Worm (Caenorhabditis elegans) whole organism, young adult: Measurements from ENCODE around the gene K01G5.8.
A peak's percentile ranks its signal among the peaks of the same experiment; 100 is the strongest.

ENCODE experiments used
- B0261.1 ChIP-seq: sonication (generic microtip); optimal IDR thresholded peaks from 2 replicates; lab custom pipeline; 2016; ENCODE audit warnings: mild to moderate bottlenecking, missing genetic modification characterization, moderate library complexity, missing compliant biosample characterization
- B0336.3 ChIP-seq: fragments of 200-800 bp; sonication (Bioruptor generic); IDR thresholded peaks from 2 replicates; pipeline ENCODE4 v1.3.6; 2022; ENCODE audit warnings: missing genetic modification characterization, missing compliant biosample characterization
- C17E4.6 ChIP-seq: fragments of 200-800 bp; sonication (Bioruptor generic); IDR thresholded peaks from 2 replicates; pipeline ENCODE4 v1.3.6; 2022; ENCODE audit warnings: missing genetic modification reagents, missing genetic modification characterization, missing compliant biosample characterization
- F10E7.11 ChIP-seq: sonication (generic microtip); optimal IDR thresholded peaks from 2 replicates; lab custom pipeline; 2017; ENCODE audit warnings: mild to moderate bottlenecking, missing genetic modification characterization, moderate library complexity, missing compliant biosample characterization
- F33H1.4 ChIP-seq: fragments of 200-800 bp; sonication (Bioruptor generic); IDR thresholded peaks from 2 replicates; pipeline ENCODE4 v1.3.6; 2022; ENCODE audit warnings: missing genetic modification reagents, missing genetic modification characterization, missing compliant biosample characterization
- F39B2.1 ChIP-seq: fragments of 200-800 bp; sonication (Bioruptor generic); IDR thresholded peaks from 2 replicates; pipeline ENCODE4 v1.3.6; 2022; ENCODE audit warnings: missing genetic modification reagents, missing genetic modification characterization, missing compliant biosample characterization
- F55B11.4 ChIP-seq: sonication (generic microtip); optimal IDR thresholded peaks from 2 replicates; lab custom pipeline; 2016; ENCODE audit warnings: missing compliant biosample characterization, missing genetic modification characterization, borderline replicate concordance; ENCODE audit not compliant: insufficient read depth
- F57A8.1 ChIP-seq: fragments of 200-800 bp; sonication (Bioruptor generic); optimal IDR thresholded peaks from 2 replicates; lab custom pipeline; 2018; ENCODE audit warnings: mild to moderate bottlenecking, missing genetic modification characterization, moderate library complexity, missing compliant biosample characterization
- F57C9.4 ChIP-seq: sonication (generic microtip); optimal IDR thresholded peaks from 2 replicates; lab custom pipeline; 2017; ENCODE audit warnings: mild to moderate bottlenecking, missing genetic modification characterization, missing compliant biosample characterization
- T26A5.8 ChIP-seq: sonication (generic microtip); optimal IDR thresholded peaks from 2 replicates; lab custom pipeline; 2016; ENCODE audit warnings: missing genetic modification characterization, missing compliant biosample characterization
- Y53G8AR.9 ChIP-seq: fragments of 200-800 bp; sonication (Bioruptor generic); conservative IDR thresholded peaks from 2 replicates; pipeline ENCODE4 v1.3.6; 2022; ENCODE audit warnings: missing genetic modification reagents, missing genetic modification characterization, missing compliant biosample characterization
- Y95B8A.8 ChIP-seq: fragments of 200-800 bp; sonication (Bioruptor generic); IDR thresholded peaks from 2 replicates; pipeline ENCODE4 v1.3.6; 2022; ENCODE audit warnings: missing genetic modification reagents, missing genetic modification characterization, missing compliant biosample characterization
- ZK185.1 ChIP-seq: sonication (generic microtip); optimal IDR thresholded peaks from 2 replicates; lab custom pipeline; 2016; ENCODE audit warnings: mild to moderate bottlenecking, missing genetic modification characterization, missing compliant biosample characterization; ENCODE audit not compliant: poor library complexity, severe bottlenecking
- aptf-3 ChIP-seq: fragments of 200-800 bp; sonication (Bioruptor generic); IDR thresholded peaks from 2 replicates; pipeline ENCODE4 v1.3.6; 2022; ENCODE audit warnings: missing genetic modification characterization, missing compliant biosample characterization
- attf-5 ChIP-seq: fragments of 200-800 bp; sonication (Bioruptor generic); optimal IDR thresholded peaks from 2 replicates; lab custom pipeline; 2018; ENCODE audit warnings: mild to moderate bottlenecking, missing genetic modification characterization, missing compliant biosample characterization
- bed-2 ChIP-seq: fragments of 200-800 bp; sonication (Bioruptor generic); IDR thresholded peaks from 2 replicates; pipeline ENCODE4 v1.3.6; 2022; ENCODE audit warnings: missing genetic modification reagents, missing genetic modification characterization, missing compliant biosample characterization
- ccch-3 ChIP-seq: fragments of 200-800 bp; sonication (Bioruptor generic); optimal IDR thresholded peaks from 2 replicates; lab custom pipeline; 2018; ENCODE audit warnings: mild to moderate bottlenecking, missing genetic modification characterization, missing compliant biosample characterization
- ceh-27 ChIP-seq: fragments of 200-800 bp; sonication (Bioruptor generic); optimal IDR thresholded peaks from 2 replicates; lab custom pipeline; 2018; ENCODE audit warnings: mild to moderate bottlenecking, missing genetic modification characterization, moderate library complexity, missing compliant biosample characterization
- ceh-40 ChIP-seq: fragments of 200-800 bp; sonication (Bioruptor generic); IDR thresholded peaks from 2 replicates; pipeline ENCODE4 v1.3.6; 2022; ENCODE audit warnings: missing genetic modification characterization, missing compliant biosample characterization
- ceh-91 ChIP-seq: fragments of 200-800 bp; sonication (Bioruptor generic); IDR thresholded peaks from 2 replicates; pipeline ENCODE4 v1.3.6; 2022; ENCODE audit warnings: missing genetic modification reagents, missing genetic modification characterization, missing compliant biosample characterization
- die-1 ChIP-seq: sonication (generic microtip); optimal IDR thresholded peaks from 2 replicates; lab custom pipeline; 2016; ENCODE audit warnings: missing genotype, mild to moderate bottlenecking, missing genetic modification characterization, missing compliant biosample characterization
- egrh-3 ChIP-seq: fragments of 200-800 bp; sonication (Bioruptor generic); IDR thresholded peaks from 2 replicates; pipeline ENCODE4 v1.3.6; 2022; ENCODE audit warnings: missing genetic modification reagents, missing genetic modification characterization, missing compliant biosample characterization
- ekl-4 ChIP-seq: fragments of 200-800 bp; sonication (Bioruptor generic); IDR thresholded peaks from 2 replicates; pipeline ENCODE4 v1.3.6; 2022; ENCODE audit warnings: missing genetic modification reagents, missing genetic modification characterization, missing compliant biosample characterization
- ets-4 ChIP-seq: fragments of 200-800 bp; sonication (Bioruptor generic); optimal IDR thresholded peaks from 2 replicates; lab custom pipeline; 2018; ENCODE audit warnings: mild to moderate bottlenecking, missing genetic modification characterization, missing compliant biosample characterization
- lag-1 ChIP-seq: fragments of 200-800 bp; sonication (Bioruptor generic); IDR thresholded peaks from 2 replicates; pipeline ENCODE4 v1.3.6; 2022; ENCODE audit warnings: missing genetic modification reagents, missing genetic modification characterization, missing compliant biosample characterization
- let-526 ChIP-seq: fragments of 200-800 bp; sonication (Bioruptor generic); IDR thresholded peaks from 2 replicates; pipeline ENCODE4 v1.3.6; 2022; ENCODE audit warnings: missing genetic modification reagents, missing genetic modification characterization, missing compliant biosample characterization
- let-607 ChIP-seq, 2 experiments: fragments of 200-800 bp in 1 of 2; sonication (Bioruptor generic) in 1 of 2; sonication (generic microtip) in 1 of 2; optimal IDR thresholded peaks; 2 replicates each; lab custom pipeline; 2016 to 2018; ENCODE audit warnings: mild to moderate bottlenecking in 2 of 2, missing compliant biosample characterization in 2 of 2, missing genetic modification characterization in 2 of 2, moderate library complexity in 2 of 2, missing genotype in 1 of 2
- lin-40 ChIP-seq: sonication (generic microtip); optimal IDR thresholded peaks from 2 replicates; lab custom pipeline; 2016; ENCODE audit warnings: missing genetic modification characterization, mild to moderate bottlenecking, missing compliant biosample characterization, missing genotype, missing genetic modification reagents
- lin-54 ChIP-seq: fragments of 200-800 bp; sonication (Bioruptor generic); optimal IDR thresholded peaks from 2 replicates; lab custom pipeline; 2018; ENCODE audit warnings: mild to moderate bottlenecking, missing genetic modification characterization, missing compliant biosample characterization
- lsy-27 ChIP-seq: sonication (generic microtip); optimal IDR thresholded peaks from 2 replicates; lab custom pipeline; 2017; ENCODE audit warnings: missing genetic modification characterization, mild to moderate bottlenecking, missing compliant biosample characterization, antibody characterized with exemption, missing genotype, borderline replicate concordance; ENCODE audit not compliant: insufficient read depth
- madf-8 ChIP-seq: fragments of 200-800 bp; sonication (Bioruptor generic); conservative IDR thresholded peaks from 2 replicates; pipeline ENCODE4 v1.3.6; 2022; ENCODE audit warnings: missing genetic modification reagents, missing genetic modification characterization, missing compliant biosample characterization
- mel-28 ChIP-seq: sonication (generic microtip); optimal IDR thresholded peaks from 2 replicates; lab custom pipeline; 2016; ENCODE audit warnings: borderline replicate concordance, mild to moderate bottlenecking, missing genetic modification characterization, missing compliant biosample characterization
- mxl-1 ChIP-seq: sonication (generic microtip); optimal IDR thresholded peaks from 2 replicates; lab custom pipeline; 2016; ENCODE audit warnings: missing genetic modification characterization, missing compliant biosample characterization
- nfya-2 ChIP-seq: fragments of 200-800 bp; sonication (Bioruptor generic); IDR thresholded peaks from 2 replicates; pipeline ENCODE4 v1.3.6; 2022; ENCODE audit warnings: missing genetic modification reagents, missing genetic modification characterization, missing compliant biosample characterization
- rec-8 ChIP-seq, 2 experiments: sonication (generic microtip); optimal IDR thresholded peaks; 2 replicates each; lab custom pipeline; 2016; ENCODE audit warnings: mild to moderate bottlenecking in 2 of 2, missing genetic modification characterization in 2 of 2, missing genetic modification reagents in 2 of 2, missing genotype in 2 of 2, missing biosample characterization in 1 of 2, missing compliant biosample characterization in 1 of 2, moderate library complexity in 1 of 2
- snpc-3.4 ChIP-seq: sonication (generic microtip); optimal IDR thresholded peaks from 2 replicates; lab custom pipeline; 2017; ENCODE audit warnings: missing genetic modification characterization, mild to moderate bottlenecking, missing compliant biosample characterization, antibody characterized with exemption, moderate library complexity, missing genotype, missing genetic modification reagents
- somi-1 ChIP-seq: fragments of 200-800 bp; sonication (Bioruptor generic); optimal IDR thresholded peaks from 2 replicates; lab custom pipeline; 2018; ENCODE audit warnings: mild to moderate bottlenecking, missing genetic modification characterization, missing compliant biosample characterization
- sptf-2 ChIP-seq: fragments of 200-800 bp; sonication (Bioruptor generic); optimal IDR thresholded peaks from 2 replicates; lab custom pipeline; 2018; ENCODE audit warnings: mild to moderate bottlenecking, missing genetic modification characterization, missing compliant biosample characterization
- tlf-1 ChIP-seq: fragments of 200-800 bp; sonication (Bioruptor generic); optimal IDR thresholded peaks from 2 replicates; lab custom pipeline; 2018; ENCODE audit warnings: mild to moderate bottlenecking, missing genetic modification characterization, missing compliant biosample characterization
- xnd-1 ChIP-seq: sonication (generic microtip); optimal IDR thresholded peaks from 2 replicates; lab custom pipeline; 2016; ENCODE audit warnings: missing genotype, missing genetic modification reagents, missing genetic modification characterization, missing compliant biosample characterization
- zfh-2 ChIP-seq: fragments of 200-800 bp; sonication (Bioruptor generic); conservative IDR thresholded peaks from 2 replicates; pipeline ENCODE4 v1.3.6; 2022; ENCODE audit warnings: missing genetic modification reagents, missing genetic modification characterization, missing compliant biosample characterization
- zim-3 ChIP-seq: sonication (generic microtip); optimal IDR thresholded peaks from 2 replicates; lab custom pipeline; 2017; ENCODE audit warnings: mild to moderate bottlenecking, missing genetic modification characterization, moderate library complexity, missing compliant biosample characterization
- ztf-22 ChIP-seq: fragments of 200-800 bp; sonication (Bioruptor generic); optimal IDR thresholded peaks from 2 replicates; lab custom pipeline; 2018; ENCODE audit warnings: mild to moderate bottlenecking, missing genetic modification characterization, moderate library complexity, missing compliant biosample characterization
- ztf-28 ChIP-seq: fragments of 200-800 bp; sonication (Bioruptor generic); IDR thresholded peaks from 2 replicates; pipeline ENCODE4 v1.3.6; 2022; ENCODE audit warnings: missing genetic modification reagents, missing genetic modification characterization, missing compliant biosample characterization

K01G5.8 gene

DNA sequence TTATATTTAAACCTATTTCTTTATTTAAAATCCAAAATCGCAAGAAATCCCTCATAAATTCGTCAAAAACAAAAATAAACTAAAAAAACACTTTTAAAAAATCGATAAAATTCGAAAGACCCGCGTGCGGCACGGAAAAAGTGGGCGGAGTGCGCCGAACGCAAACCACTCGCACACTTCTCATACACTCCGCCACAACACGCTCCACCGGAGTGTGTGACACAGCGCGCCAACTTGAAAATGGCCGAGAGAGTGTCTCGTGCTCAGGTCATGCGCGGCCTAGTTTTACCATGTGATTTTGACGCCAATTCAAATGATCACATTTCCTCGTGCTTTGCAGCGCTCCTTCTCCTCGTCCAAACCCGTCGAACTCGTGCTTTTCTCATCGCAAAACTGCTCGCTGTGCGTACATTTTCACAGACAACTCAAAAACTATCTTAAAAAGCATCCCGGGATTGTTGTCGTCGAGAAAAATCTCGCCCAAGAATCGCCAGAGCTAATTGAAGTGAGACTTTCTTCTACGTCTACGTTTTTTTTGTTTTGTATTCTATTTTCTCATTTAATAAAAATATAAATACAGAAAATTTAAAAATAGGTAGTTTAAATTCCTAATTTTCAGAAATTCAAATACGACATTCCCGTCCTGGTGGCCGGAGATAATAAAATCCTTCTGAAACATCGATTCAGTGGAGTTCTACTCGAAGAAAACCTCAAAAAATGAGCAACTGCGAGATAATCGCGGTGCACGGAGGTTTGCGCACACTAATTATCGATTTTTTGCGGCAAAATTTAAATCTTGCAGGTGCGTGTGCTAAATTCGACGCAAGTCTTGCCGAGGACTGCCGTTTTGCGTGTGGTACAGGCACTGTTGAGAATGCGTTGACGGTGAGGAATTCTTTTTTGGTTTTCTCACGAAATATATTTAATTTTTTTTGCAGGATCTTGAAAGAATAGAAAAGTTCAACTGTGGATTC, 18.8 kb upstream of the K01G5.8 start, which contains the start of gene tasp-1 (continued):
- TF ChIP-seq F39B2.1 (GFP tag; lab: Robert Waterston, UW) (peak; percentile 85; the same call in 1 of the 2 replicates), zfh-2 (peak; percentile 100), ets-4 (GFP tag; lab: Kevin White, UChicago) (peak; percentile 100), T26A5.8 (tag; lab: Kevin White, UChicago) (peak; percentile 90), ekl-4 (GFP tag; lab: Robert Waterston, UW) (peak; percentile 100), F57A8.1 (GFP tag; lab: Kevin White, UChicago) (no peak), egrh-3 (peak; percentile 96), C17E4.6 (GFP tag; lab: Robert Waterston, UW) (peak; percentile 100), tlf-1 (GFP tag; lab: Kevin White, UChicago) (peak; percentile 100), snpc-3.4 (tag; lab: Kevin White, UChicago) (peak; percentile 95), ztf-22 (GFP tag; lab: Kevin White, UChicago) (peak; percentile 100), rec-8 (tag; optimal IDR thresholded peaks at IDR 0.05; lab: Kevin White, UChicago) (peak; percentile 89 to 97), xnd-1 (tag; lab: Kevin White, UChicago) (peak; percentile 77), ceh-40 (GFP tag; lab: Robert Waterston, UW) (peak; percentile 94), ceh-91 (GFP tag; lab: Robert Waterston, UW) (peak; percentile 99), F55B11.4 (tag; lab: Kevin White, UChicago) (no peak), ztf-28 (GFP tag; lab: Robert Waterston, UW) (peak; percentile 100), B0336.3 (GFP tag; lab: Robert Waterston, UW) (peak; percentile 100), nfya-2 (GFP tag; lab: Robert Waterston, UW) (peak; percentile 96), Y53G8AR.9 (GFP tag; lab: Robert Waterston, UW) (peak; percentile 100), ccch-3 (GFP tag; lab: Kevin White, UChicago) (peak; percentile 69), F10E7.11 (peak; percentile 99), mel-28 (peak; percentile 94), lag-1 (GFP tag; lab: Robert Waterston, UW) (peak; percentile 95), mxl-1 (tag; lab: Kevin White, UChicago) (peak; percentile 95), attf-5 (GFP tag; lab: Kevin White, UChicago) (peak; percentile 100), F57C9.4 (peak; percentile 98), ceh-27 (peak; percentile 100), bed-2 (GFP tag; lab: Robert Waterston, UW) (peak; percentile 99), ZK185.1 (tag; lab: Kevin White, UChicago) (peak; percentile 99), sptf-2 (GFP tag; lab: Kevin White, UChicago) (peak; percentile 99), let-526 (GFP tag; lab: Robert Waterston, UW) (peak; percentile 100), zim-3 (peak; percentile 98), Y95B8A.8 (GFP tag; lab: Robert Waterston, UW) (peak; percentile 100), die-1 (tag; lab: Kevin White, UChicago) (peak; percentile 98), madf-8 (GFP tag; lab: Robert Waterston, UW) (peak; percentile 93), lin-54 (GFP tag; lab: Kevin White, UChicago) (peak; percentile 100), somi-1 (GFP tag; lab: Kevin White, UChicago) (peak; percentile 100), lin-40 (peak; percentile 99), F33H1.4 (GFP tag; lab: Robert Waterston, UW) (peak; percentile 94), lsy-27 (peak; percentile 68), let-607 (tag; optimal IDR thresholded peaks at IDR 0.05; lab: Kevin White, UChicago) (peak; percentile 96 to 97), aptf-3 (GFP tag; lab: Robert Waterston, UW) (peak; percentile 92; the same call in 1 of the 2 replicates), B0261.1 (tag; lab: Kevin White, UChicago) (peak; percentile 54)
